Worm (Caenorhabditis elegans) whole organism, L1 larva: ENCODE results near the gene T05A8.6.

ENCODE experiments used
- C04F5.9 ChIP-seq: sonication (generic microtip); optimal IDR thresholded peaks from 2 replicates; lab custom pipeline; 2016; ENCODE audit warnings: missing genetic modification characterization, missing compliant biosample characterization
- C16A3.4 ChIP-seq: fragments of 150-350 bp; optimal IDR thresholded peaks from 2 replicates; lab custom pipeline; 2014; ENCODE audit warnings: missing biosample characterization, missing genetic modification characterization
- Y116A8C.19 ChIP-seq: sonication (generic microtip); optimal IDR thresholded peaks from 2 replicates; lab custom pipeline; 2016; ENCODE audit warnings: missing compliant biosample characterization, missing genetic modification characterization, borderline replicate concordance
- aha-1 ChIP-seq: fragments of 150-350 bp; optimal IDR thresholded peaks from 2 replicates; lab custom pipeline; 2014; ENCODE audit warnings: missing biosample characterization, missing genetic modification characterization
- alr-1 ChIP-seq: fragments of 200-800 bp; sonication (Bioruptor generic); optimal IDR thresholded peaks from 2 replicates; lab custom pipeline; 2018; ENCODE audit warnings: borderline replicate concordance, mild to moderate bottlenecking, missing genetic modification characterization, missing compliant biosample characterization
- blmp-1 ChIP-seq: fragments of 150-350 bp; optimal IDR thresholded peaks from 2 replicates; lab custom pipeline; 2014; ENCODE audit warnings: missing biosample characterization, missing genetic modification characterization
- ceh-88 ChIP-seq: fragments of 200-800 bp; sonication (Bioruptor generic); IDR thresholded peaks from 2 replicates; pipeline ENCODE4 v1.3.6; 2022; ENCODE audit warnings: missing genetic modification characterization, missing compliant biosample characterization
- ces-1 ChIP-seq: fragments of 150-350 bp; optimal IDR thresholded peaks from 2 replicates; lab custom pipeline; 2014; ENCODE audit warnings: missing biosample characterization, missing genetic modification reagents, missing genetic modification characterization
- dsc-1 ChIP-seq: sonication (generic microtip); optimal IDR thresholded peaks from 2 replicates; lab custom pipeline; 2016; ENCODE audit warnings: mild to moderate bottlenecking, missing genetic modification characterization, missing compliant biosample characterization
- egl-13 ChIP-seq: sonication (generic microtip); optimal IDR thresholded peaks from 2 replicates; lab custom pipeline; 2016; ENCODE audit warnings: missing genotype, missing genetic modification reagents, missing genetic modification characterization, missing compliant biosample characterization
- elt-2 ChIP-seq: sonication (generic microtip); optimal IDR thresholded peaks from 2 replicates; lab custom pipeline; 2016; ENCODE audit warnings: missing genetic modification characterization, mild to moderate bottlenecking, inconsistent platforms, missing compliant biosample characterization, missing genetic modification reagents
- ets-5 ChIP-seq: fragments of 200-800 bp; sonication (Bioruptor generic); IDR thresholded peaks from 2 replicates; pipeline ENCODE4 v1.3.6; 2022; ENCODE audit warnings: missing genetic modification characterization, missing compliant biosample characterization
- fkh-10 ChIP-seq: sonication (generic microtip); optimal IDR thresholded peaks from 2 replicates; lab custom pipeline; 2017; ENCODE audit warnings: missing biosample characterization, missing genetic modification reagents, missing genetic modification characterization
- fkh-4 ChIP-seq: sonication (generic microtip); optimal IDR thresholded peaks from 2 replicates; lab custom pipeline; 2016; ENCODE audit warnings: missing compliant biosample characterization, missing genetic modification characterization, borderline replicate concordance
- grh-1 ChIP-seq: fragments of 200-800 bp; sonication (Bioruptor generic); IDR thresholded peaks from 2 replicates; pipeline ENCODE4 v1.3.6; 2022; ENCODE audit warnings: missing genetic modification reagents, missing genetic modification characterization, missing compliant biosample characterization
- hlh-4 ChIP-seq: sonication (generic microtip); optimal IDR thresholded peaks from 2 replicates; lab custom pipeline; 2016; ENCODE audit warnings: mild to moderate bottlenecking, missing genetic modification characterization, missing compliant biosample characterization
- irx-1 ChIP-seq: sonication (generic microtip); optimal IDR thresholded peaks from 2 replicates; lab custom pipeline; 2016; ENCODE audit warnings: missing genetic modification characterization, missing compliant biosample characterization
- isw-1 ChIP-seq: fragments of 200-800 bp; sonication (Bioruptor generic); IDR thresholded peaks from 2 replicates; pipeline ENCODE4 v1.3.6; 2022; ENCODE audit warnings: missing genetic modification characterization, missing compliant biosample characterization
- lin-13 ChIP-seq: fragments of 150-350 bp; optimal IDR thresholded peaks from 2 replicates; lab custom pipeline; 2014; ENCODE audit warnings: missing biosample characterization, missing genetic modification reagents, missing genetic modification characterization
- lin-15B ChIP-seq: fragments of 150-350 bp; sonication (generic microtip); optimal IDR thresholded peaks from 3 replicates; lab custom pipeline; 2014; ENCODE audit warnings: missing biosample characterization, missing genetic modification characterization
- lin-35 ChIP-seq, 2 experiments: fragments of 150-350 bp; optimal IDR thresholded peaks; 2 replicates each; lab custom pipeline; 2014; ENCODE audit warnings: missing biosample characterization in 2 of 2, missing genetic modification characterization in 2 of 2, missing genetic modification reagents in 2 of 2
- lin-39 ChIP-seq: fragments of 150-350 bp; optimal IDR thresholded peaks from 2 replicates; lab custom pipeline; 2014; ENCODE audit warnings: missing biosample characterization, missing genetic modification reagents, missing genetic modification characterization
- lir-3 ChIP-seq: sonication (generic microtip); optimal IDR thresholded peaks from 2 replicates; lab custom pipeline; 2016; ENCODE audit warnings: mild to moderate bottlenecking, missing genetic modification characterization, moderate library complexity, missing compliant biosample characterization; ENCODE audit not compliant: poor library complexity
- lsy-2 ChIP-seq, 2 experiments: fragments of 150-350 bp; optimal IDR thresholded peaks; 2 replicates each; lab custom pipeline; 2014; ENCODE audit warnings: missing biosample characterization in 2 of 2, missing genetic modification characterization in 2 of 2
- mab-9 ChIP-seq: fragments of 200-800 bp; sonication (Bioruptor generic); IDR thresholded peaks from 2 replicates; pipeline ENCODE4 v1.3.6; 2022; ENCODE audit warnings: missing genetic modification reagents, missing genetic modification characterization, missing compliant biosample characterization
- mdl-1 ChIP-seq, 2 experiments: fragments of 150-350 bp; optimal IDR thresholded peaks; 2 replicates each; lab custom pipeline; 2014 to 2017; ENCODE audit warnings: missing biosample characterization in 2 of 2, missing genetic modification characterization in 2 of 2, inconsistent platforms in 1 of 2
- nhr-11 ChIP-seq: fragments of 150-350 bp; optimal IDR thresholded peaks from 2 replicates; lab custom pipeline; 2014; ENCODE audit warnings: missing biosample characterization, missing genetic modification characterization
- nhr-12 ChIP-seq: sonication (generic microtip); optimal IDR thresholded peaks from 2 replicates; lab custom pipeline; 2017; ENCODE audit warnings: missing biosample characterization, missing genetic modification characterization
- nhr-19 ChIP-seq: fragments of 200-800 bp; sonication (Bioruptor generic); conservative IDR thresholded peaks from 2 replicates; pipeline ENCODE4 v1.3.6; 2022; ENCODE audit warnings: missing genetic modification characterization, missing compliant biosample characterization
- nhr-20 ChIP-seq: sonication (generic microtip); optimal IDR thresholded peaks from 2 replicates; lab custom pipeline; 2016; ENCODE audit warnings: mild to moderate bottlenecking, missing genetic modification characterization, missing compliant biosample characterization
- nhr-237 ChIP-seq: fragments of 150-350 bp; optimal IDR thresholded peaks from 2 replicates; lab custom pipeline; 2014; ENCODE audit warnings: missing biosample characterization, missing genetic modification characterization
- nhr-28 ChIP-seq: fragments of 150-350 bp; optimal IDR thresholded peaks from 2 replicates; lab custom pipeline; 2014; ENCODE audit warnings: missing biosample characterization, missing genetic modification characterization
- nhr-47 ChIP-seq: sonication (generic microtip); optimal IDR thresholded peaks from 2 replicates; lab custom pipeline; 2016; ENCODE audit warnings: mild to moderate bottlenecking, missing genetic modification characterization, moderate library complexity, missing compliant biosample characterization
- nhr-76 ChIP-seq: sonication (generic microtip); optimal IDR thresholded peaks from 2 replicates; lab custom pipeline; 2017; ENCODE audit warnings: missing biosample characterization, missing genetic modification characterization
- nhr-84 ChIP-seq: sonication (generic microtip); optimal IDR thresholded peaks from 2 replicates; lab custom pipeline; 2017; ENCODE audit warnings: missing biosample characterization, missing genetic modification characterization
- nhr-85 ChIP-seq: sonication (generic microtip); peaks from one replicate; lab custom pipeline; 2016; ENCODE audit warnings: missing genetic modification characterization, inconsistent platforms, missing compliant biosample characterization
- nhr-90 ChIP-seq: sonication (generic microtip); optimal IDR thresholded peaks from 2 replicates; lab custom pipeline; 2016; ENCODE audit warnings: mild to moderate bottlenecking, missing genetic modification characterization, missing compliant biosample characterization; ENCODE audit not compliant: poor library complexity
- pag-3 ChIP-seq: sonication (generic microtip); optimal IDR thresholded peaks from 2 replicates; lab custom pipeline; 2017; ENCODE audit warnings: missing genetic modification characterization, mild to moderate bottlenecking, missing compliant biosample characterization, antibody characterized with exemption, borderline replicate concordance; ENCODE audit not compliant: insufficient read depth
- pqm-1 ChIP-seq: sonication (generic microtip); optimal IDR thresholded peaks from 3 replicates; lab custom pipeline; 2017; ENCODE audit warnings: missing biosample characterization, missing genetic modification characterization
- skn-1 ChIP-seq: fragments of 150-350 bp; optimal IDR thresholded peaks from 2 replicates; lab custom pipeline; 2014; ENCODE audit warnings: missing biosample characterization, missing genetic modification characterization
- sox-4 ChIP-seq: sonication (generic microtip); optimal IDR thresholded peaks from 2 replicates; lab custom pipeline; 2016; ENCODE audit warnings: missing genetic modification characterization, missing compliant biosample characterization
- sptf-1 ChIP-seq: fragments of 150-350 bp; optimal IDR thresholded peaks from 2 replicates; lab custom pipeline; 2014; ENCODE audit warnings: missing biosample characterization, missing genetic modification characterization
- sup-37 ChIP-seq: fragments of 200-800 bp; sonication (Bioruptor generic); optimal IDR thresholded peaks from 2 replicates; lab custom pipeline; 2018; ENCODE audit warnings: mild to moderate bottlenecking, missing genetic modification characterization, missing compliant biosample characterization
- swsn-7 ChIP-seq: sonication (generic microtip); optimal IDR thresholded peaks from 2 replicates; lab custom pipeline; 2016; ENCODE audit warnings: missing genetic modification characterization, missing compliant biosample characterization
- tbx-2 ChIP-seq: sonication (generic microtip); optimal IDR thresholded peaks from 2 replicates; lab custom pipeline; 2016; ENCODE audit warnings: missing genetic modification characterization, missing compliant biosample characterization
- unc-30 ChIP-seq: sonication (generic microtip); optimal IDR thresholded peaks from 2 replicates; lab custom pipeline; 2017; ENCODE audit warnings: missing biosample characterization, missing genetic modification characterization
- unc-86 ChIP-seq: sonication (generic microtip); optimal IDR thresholded peaks from 2 replicates; lab custom pipeline; 2016; ENCODE audit warnings: missing genetic modification characterization, missing compliant biosample characterization
- vab-15 ChIP-seq: sonication (generic microtip); optimal IDR thresholded peaks from 2 replicates; lab custom pipeline; 2017; ENCODE audit warnings: missing genotype, mild to moderate bottlenecking, missing genetic modification characterization, missing compliant biosample characterization
- xbp-1 ChIP-seq: sonication (generic microtip); optimal IDR thresholded peaks from 2 replicates; lab custom pipeline; 2016; ENCODE audit warnings: missing genetic modification characterization, missing compliant biosample characterization
- zag-1 ChIP-seq: fragments of 150-350 bp; optimal IDR thresholded peaks from 2 replicates; lab custom pipeline; 2014; ENCODE audit warnings: missing biosample characterization, missing genetic modification characterization
- zip-4 ChIP-seq: fragments of 200-800 bp; sonication (Bioruptor generic); optimal IDR thresholded peaks from 2 replicates; lab custom pipeline; 2018; ENCODE audit warnings: mild to moderate bottlenecking, missing genetic modification characterization, moderate library complexity, missing compliant biosample characterization
- ztf-11 ChIP-seq, 2 experiments: sonication (generic microtip); optimal IDR thresholded peaks; 2 replicates each; lab custom pipeline; 2016 to 2017; ENCODE audit warnings: missing genetic modification characterization in 2 of 2, missing biosample characterization in 1 of 2, missing compliant biosample characterization in 1 of 2
- ztf-4 ChIP-seq: fragments of 150-350 bp; optimal IDR thresholded peaks from 2 replicates; lab custom pipeline; 2014; ENCODE audit warnings: missing biosample characterization, missing genetic modification characterization

The T05A8.6 gene

DNA sequence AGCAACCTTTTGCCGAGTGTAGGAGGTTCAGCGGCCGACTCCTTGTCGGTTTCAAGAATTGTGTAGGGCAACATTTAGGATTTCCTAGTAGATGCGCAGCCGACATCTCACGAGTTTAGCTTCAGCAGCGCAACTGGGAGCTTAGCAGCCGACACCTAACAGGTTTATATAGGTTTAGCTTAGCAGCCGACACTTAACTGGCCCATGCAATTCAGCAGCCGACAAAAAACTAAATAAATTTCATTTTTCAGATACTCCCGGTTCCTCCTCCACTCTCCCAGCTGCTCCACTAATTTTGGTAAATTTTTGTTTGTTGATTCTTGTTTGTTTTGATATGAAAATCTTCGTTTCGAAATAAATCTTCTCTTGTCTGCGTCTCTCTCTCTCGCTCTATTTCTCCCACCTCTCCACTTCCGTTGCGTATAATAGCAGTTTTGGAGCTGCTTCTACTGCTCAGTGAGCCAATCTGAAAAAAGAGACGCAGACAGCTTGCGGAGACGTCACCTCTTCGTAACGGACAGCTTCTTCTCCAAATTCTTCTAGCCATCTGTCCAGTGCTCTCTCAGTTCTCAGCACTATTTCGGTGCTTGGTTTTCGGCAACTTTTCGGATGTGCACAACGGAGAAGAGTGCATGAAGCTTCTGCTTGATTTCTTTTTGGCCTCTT, 8.6 kb upstream of the T05A8.6 start (continued):
- no peak for TF ChIP-seq unc-30
- TF ChIP-seq grh-1 (GFP tag; lab: Robert Waterston, UW), result no peak
- no peak for TF ChIP-seq nhr-12 (tag; lab: Kevin White, UChicago)
- no peak for TF ChIP-seq pag-3 (tag; lab: Kevin White, UChicago)
- TF ChIP-seq ztf-11 (tag; optimal IDR thresholded peaks at IDR 0.05; lab: Kevin White, UChicago), result no peak
- no peak for TF ChIP-seq nhr-84 (tag; lab: Kevin White, UChicago)
- peak; percentile 42 for TF ChIP-seq xbp-1 (tag; lab: Kevin White, UChicago)
- TF ChIP-seq lsy-2 (tag; optimal IDR thresholded peaks at IDR 0.05; lab: Kevin White, UChicago), result peak; percentile 48 to 62
- TF ChIP-seq irx-1 (tag; lab: Kevin White, UChicago), result no peak
- TF ChIP-seq ceh-88 (GFP tag; lab: Robert Waterston, UW), result no peak
- TF ChIP-seq unc-86 (tag; lab: Kevin White, UChicago), result peak; percentile 67
- no peak for TF ChIP-seq ztf-4
- peak; percentile 9 for TF ChIP-seq skn-1 (tag; lab: Kevin White, UChicago)
- peak; percentile 11 for TF ChIP-seq sup-37 (GFP tag; lab: Kevin White, UChicago)
- no peak for TF ChIP-seq lin-15B (tag; lab: Kevin White, UChicago)
- peak; percentile 79 for TF ChIP-seq egl-13
- 0 out of 2 replicates have a peak, but pooled peaks have one; percentile 29 for TF ChIP-seq mab-9 (GFP tag; lab: Robert Waterston, UW)
- TF ChIP-seq sox-4 (tag; lab: Kevin White, UChicago), result peak; percentile 34
- no peak for TF ChIP-seq nhr-90
- peak; percentile 57 for TF ChIP-seq zag-1
- no peak for TF ChIP-seq nhr-11 (tag; lab: Kevin White, UChicago)
- peak; percentile 53 for TF ChIP-seq isw-1
- no peak for TF ChIP-seq ets-5 (GFP tag; lab: Robert Waterston, UW)
- TF ChIP-seq fkh-4 (tag; lab: Kevin White, UChicago), result no peak
- TF ChIP-seq vab-15 (tag; lab: Kevin White, UChicago), result no peak
- TF ChIP-seq aha-1, result no peak
- TF ChIP-seq C16A3.4 (tag; lab: Kevin White, UChicago), result no peak
- no peak for TF ChIP-seq Y116A8C.19 (tag; lab: Kevin White, UChicago)
- no peak for TF ChIP-seq lin-39
- peak; percentile 88 for TF ChIP-seq fkh-10 (GFP tag; lab: Kevin White, UChicago)
- TF ChIP-seq nhr-237, result no peak
- no peak for TF ChIP-seq zip-4 (GFP tag; lab: Kevin White, UChicago)
- TF ChIP-seq hlh-4 (tag; lab: Kevin White, UChicago), result no peak
- peak; percentile 75 for TF ChIP-seq tbx-2 (tag; lab: Kevin White, UChicago)
- TF ChIP-seq sptf-1 (tag; lab: Kevin White, UChicago), result no peak
- no peak for TF ChIP-seq pqm-1 (tag; lab: Kevin White, UChicago)
- TF ChIP-seq swsn-7, result peak; percentile 53
- peak; percentile 46 for TF ChIP-seq dsc-1 (tag; lab: Kevin White, UChicago)
- TF ChIP-seq C04F5.9, result no peak
- TF ChIP-seq nhr-19 (GFP tag; lab: Robert Waterston, UW), result peak; percentile 16
- TF ChIP-seq nhr-20 (tag; lab: Kevin White, UChicago), result no peak
- no peak for TF ChIP-seq blmp-1 (tag; lab: Kevin White, UChicago)
- peak in 1 of 2 experiments; percentile 31 for TF ChIP-seq lin-35 (GFP tag; optimal IDR thresholded peaks at IDR 0.05; lab: Kevin White, UChicago)
- TF ChIP-seq ces-1 (GFP tag; lab: Kevin White, UChicago), result no peak
- no peak for TF ChIP-seq alr-1 (tag; lab: Kevin White, UChicago)
- TF ChIP-seq elt-2 (tag; lab: Kevin White, UChicago), result no peak
- no peak for TF ChIP-seq nhr-85 (tag; lab: Kevin White, UChicago)
- no peak for TF ChIP-seq lir-3 (tag; lab: Kevin White, UChicago)
- no peak for TF ChIP-seq mdl-1 (tag; optimal IDR thresholded peaks at IDR 0.05; lab: Kevin White, UChicago)
- no peak for TF ChIP-seq nhr-76
- peak; percentile 4 for TF ChIP-seq lin-13 (GFP tag; lab: Kevin White, UChicago)
- TF ChIP-seq nhr-28 (tag; lab: Kevin White, UChicago), result no peak
- peak; percentile 78 for TF ChIP-seq nhr-47 (tag; lab: Kevin White, UChicago)
